Worm (Caenorhabditis elegans): ENCODE results near the gene lmd-3.

Gene lmd-3

DNA sequence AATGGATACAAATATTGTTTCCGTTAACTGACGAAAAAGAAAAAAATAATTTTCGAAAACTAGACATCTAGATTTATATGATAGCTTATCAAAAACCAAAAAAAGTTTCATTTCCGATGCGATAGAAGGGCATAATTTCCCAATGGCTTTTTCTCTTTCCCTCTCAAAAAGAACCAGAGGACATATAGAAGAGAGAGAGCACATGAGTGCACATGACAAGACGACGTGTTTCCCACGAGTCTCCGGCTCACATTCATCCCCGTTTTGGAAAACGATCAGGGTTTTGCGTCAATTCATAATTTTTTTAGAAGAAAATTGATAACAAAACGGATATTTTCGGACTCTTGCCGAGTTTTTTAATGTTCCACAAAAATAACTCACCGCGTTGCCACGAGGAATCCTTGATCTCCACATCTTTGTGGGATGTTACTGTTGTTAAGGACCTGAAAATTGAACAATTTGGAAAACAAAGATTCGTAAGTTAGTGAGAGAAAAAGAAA is at the start of gene lmd-3:
Gene lmd-3 (minus strand): TSS at position 450 of the 500 bp plus-strand sequence.
- no peak for TF ChIP-seq tab-1 (GFP tag; IDR thresholded peaks at IDR 0.05)
- TF ChIP-seq med-1 (GFP tag; optimal IDR thresholded peaks at IDR 0.05; ENCODE audit: insufficient read depth): no peak
- no peak for TF ChIP-seq cog-1 (tag; optimal IDR thresholded peaks at IDR 0.05)
- TF ChIP-seq T22C8.4 (GFP tag; IDR thresholded peaks at IDR 0.05): no peak
- TF ChIP-seq flt-1 (GFP tag; IDR thresholded peaks at IDR 0.05): no peak
- no peak for TF ChIP-seq ztf-29 (GFP tag; IDR thresholded peaks at IDR 0.05)

DNA sequence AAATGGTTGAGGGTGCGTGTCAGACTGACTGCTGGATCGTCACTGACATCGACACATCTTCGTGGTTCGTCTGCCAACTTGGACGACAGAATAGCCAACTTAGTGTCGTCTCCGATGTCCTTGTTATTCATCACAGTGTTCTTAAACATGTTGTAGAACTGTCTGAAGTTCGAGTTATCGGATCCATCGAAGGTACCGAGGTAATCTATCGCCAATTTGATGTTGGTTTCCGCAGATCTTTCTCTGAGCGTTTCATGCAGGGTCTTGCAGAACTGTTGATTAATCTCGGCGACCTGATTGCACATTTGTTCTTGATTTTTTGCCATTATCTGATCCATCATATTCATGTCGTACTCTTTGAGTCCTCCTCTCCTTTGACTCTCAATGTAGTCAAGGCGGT is 36.7 kb upstream of the lmd-3 start:
- TF ChIP-seq ref-1 (GFP tag; conservative IDR thresholded peaks at IDR 0.05) (no peak), T22C8.4 (GFP tag; IDR thresholded peaks at IDR 0.05) (no peak)

DNA sequence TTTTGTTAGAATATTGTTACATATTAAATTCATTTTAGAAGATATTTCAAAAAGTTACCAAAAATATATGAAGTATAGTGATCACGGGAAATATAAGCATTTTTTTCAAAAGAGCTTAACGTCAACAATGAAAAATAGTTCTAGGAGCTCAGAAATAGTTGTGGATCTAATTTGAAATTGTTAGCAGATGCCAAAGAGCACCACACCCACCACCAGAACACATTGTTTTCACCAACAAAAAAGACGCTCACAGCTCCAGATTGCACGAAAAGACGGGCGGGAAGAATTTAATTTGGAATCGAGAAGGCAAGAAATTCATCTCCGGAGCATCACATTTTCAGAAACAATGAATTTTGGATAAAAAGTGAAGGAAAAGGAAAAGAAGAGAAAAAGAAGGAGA is 26.3 kb upstream of the lmd-3 start, which contains the start of gene gplb-1:
Gene gplb-1 (minus strand): TSS at position 337 of the 400 bp plus-strand sequence.
- TF ChIP-seq klf-2 (GFP tag; conservative IDR thresholded peaks at IDR 0.05) (no peak), ref-1 (GFP tag; conservative IDR thresholded peaks at IDR 0.05) (no peak), flt-1 (GFP tag; IDR thresholded peaks at IDR 0.05) (no peak), T22C8.4 (GFP tag; IDR thresholded peaks at IDR 0.05) (no peak), ztf-29 (GFP tag; IDR thresholded peaks at IDR 0.05) (no peak)

DNA sequence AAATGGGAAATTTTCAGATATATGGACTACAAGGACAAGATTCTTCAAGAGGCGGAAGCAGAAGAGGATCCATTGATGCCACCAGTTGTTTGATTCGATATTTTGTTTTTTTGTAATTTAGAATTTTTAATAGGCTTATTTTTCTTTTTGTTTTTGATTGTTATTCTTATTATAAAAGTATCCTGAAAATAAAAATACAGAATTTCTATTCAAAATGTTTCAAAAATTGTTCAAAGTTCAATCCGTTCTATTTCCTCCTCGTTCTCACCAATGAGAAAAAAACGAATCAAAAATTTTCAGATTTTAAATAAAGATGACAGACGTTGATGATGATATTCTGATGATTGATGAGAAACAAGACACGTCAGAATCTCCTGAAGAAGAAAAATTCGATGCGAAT is 24.1 kb upstream of the lmd-3 start, which contains the start of gene phf-30:
Gene phf-30 (plus strand): TSS at position 301 of the 400 bp plus-strand sequence.
- TF ChIP-seq ztf-23 (GFP tag; IDR thresholded peaks at IDR 0.05): no peak
- no peak for TF ChIP-seq ztf-29 (GFP tag; IDR thresholded peaks at IDR 0.05)
- TF ChIP-seq cog-1 (tag; optimal IDR thresholded peaks at IDR 0.05): no peak
- no peak for TF ChIP-seq flt-1 (GFP tag; IDR thresholded peaks at IDR 0.05)
- no peak for TF ChIP-seq T22C8.4 (GFP tag; IDR thresholded peaks at IDR 0.05)
- TF ChIP-seq klf-2 (GFP tag; conservative IDR thresholded peaks at IDR 0.05): no peak
- TF ChIP-seq ref-1 (GFP tag; conservative IDR thresholded peaks at IDR 0.05): no peak
- no peak for TF ChIP-seq tab-1 (GFP tag; IDR thresholded peaks at IDR 0.05)
- TF ChIP-seq med-1 (GFP tag; optimal IDR thresholded peaks at IDR 0.05; ENCODE audit: insufficient read depth): no peak

DNA sequence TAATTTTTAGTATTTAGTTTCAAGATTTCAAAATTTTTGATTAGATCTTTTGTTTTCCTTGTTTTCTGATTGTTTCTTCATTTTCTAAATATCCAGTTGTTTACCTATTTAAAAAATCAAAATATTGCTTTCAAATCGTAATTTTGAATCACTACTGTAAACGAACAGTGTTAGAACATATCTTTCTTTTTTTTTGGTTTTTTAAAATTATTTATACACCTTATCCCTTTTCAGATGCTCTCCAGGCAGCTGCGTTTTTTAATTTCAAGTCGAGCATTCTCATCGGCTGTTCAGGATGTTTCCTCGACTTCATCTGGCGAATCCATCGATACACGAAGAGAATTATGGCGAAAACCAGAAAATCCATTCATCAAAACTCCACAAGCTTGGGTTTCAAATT is 22.4 kb upstream of the lmd-3 start, which contains the start of gene mrpl-4:
Gene mrpl-4 (plus strand): TSS at position 235 of the 400 bp plus-strand sequence.
- TF ChIP-seq T22C8.4 (GFP tag; IDR thresholded peaks at IDR 0.05) (no peak), tab-1 (GFP tag; IDR thresholded peaks at IDR 0.05) (no peak), ztf-23 (GFP tag; IDR thresholded peaks at IDR 0.05) (no peak), cog-1 (tag; optimal IDR thresholded peaks at IDR 0.05) (no peak), ztf-29 (GFP tag; IDR thresholded peaks at IDR 0.05) (no peak), flt-1 (GFP tag; IDR thresholded peaks at IDR 0.05) (no peak)

DNA sequence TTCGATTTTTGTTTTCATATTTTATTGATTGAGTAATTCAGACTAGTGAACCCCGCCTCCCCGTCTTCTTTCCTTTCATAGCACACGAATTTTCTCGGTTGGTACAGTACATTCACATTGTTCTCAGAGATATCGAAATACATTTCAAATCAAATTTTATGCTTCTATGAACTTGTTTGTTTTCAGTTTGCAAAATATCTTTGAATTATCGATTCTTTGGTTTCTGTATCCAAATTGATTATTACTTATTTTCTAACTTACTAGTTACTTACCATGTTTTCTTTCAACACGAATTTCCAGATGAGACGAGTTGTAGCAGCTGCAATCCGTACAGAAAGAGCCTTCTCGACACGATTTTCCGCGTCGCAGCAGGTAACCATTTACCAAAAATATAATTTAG is 20.8 kb upstream of the lmd-3 start, which contains the start of gene mrps-2:
Gene mrps-2 (plus strand): TSS at position 301 of the 400 bp plus-strand sequence.
- TF ChIP-seq flt-1 (GFP tag; IDR thresholded peaks at IDR 0.05) (no peak), ztf-23 (GFP tag; IDR thresholded peaks at IDR 0.05) (no peak), klf-2 (GFP tag; conservative IDR thresholded peaks at IDR 0.05) (no peak), cog-1 (tag; optimal IDR thresholded peaks at IDR 0.05) (no peak), tab-1 (GFP tag; IDR thresholded peaks at IDR 0.05) (no peak), ztf-29 (GFP tag; IDR thresholded peaks at IDR 0.05) (no peak), T22C8.4 (GFP tag; IDR thresholded peaks at IDR 0.05) (no peak), med-1 (GFP tag; optimal IDR thresholded peaks at IDR 0.05; ENCODE audit: insufficient read depth) (no peak), ref-1 (GFP tag; conservative IDR thresholded peaks at IDR 0.05) (no peak)

DNA sequence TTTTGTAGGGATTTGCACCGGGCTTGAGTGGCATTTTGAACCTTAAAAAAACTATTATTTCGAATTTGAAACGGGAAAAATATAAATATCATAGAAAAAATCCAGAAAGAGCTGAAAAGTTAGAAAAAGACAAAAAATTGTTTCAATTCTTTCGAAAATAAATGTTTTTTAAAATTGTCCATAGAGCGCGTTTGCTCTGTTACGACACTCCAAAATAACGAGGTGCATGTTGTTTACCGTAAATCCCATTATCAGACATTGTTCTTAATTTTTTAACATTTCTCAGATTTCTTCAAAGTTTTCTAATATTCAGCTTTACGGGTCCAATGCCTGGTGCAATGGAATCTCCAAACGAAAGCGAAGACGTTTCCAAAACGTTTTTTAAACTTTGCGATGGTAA is 17.5 kb upstream of the lmd-3 start, which contains the start of the genes dnj-22 and natc-1:
Gene dnj-22 (minus strand): TSS at position 47 of the 400 bp plus-strand sequence.
Gene natc-1 (plus strand): TSS at position 286 of the 400 bp plus-strand sequence.
- TF ChIP-seq tab-1 (GFP tag; IDR thresholded peaks at IDR 0.05) (no peak), T22C8.4 (GFP tag; IDR thresholded peaks at IDR 0.05) (no peak), cog-1 (tag; optimal IDR thresholded peaks at IDR 0.05) (peak; percentile 67), ztf-23 (GFP tag; IDR thresholded peaks at IDR 0.05) (no peak)

DNA sequence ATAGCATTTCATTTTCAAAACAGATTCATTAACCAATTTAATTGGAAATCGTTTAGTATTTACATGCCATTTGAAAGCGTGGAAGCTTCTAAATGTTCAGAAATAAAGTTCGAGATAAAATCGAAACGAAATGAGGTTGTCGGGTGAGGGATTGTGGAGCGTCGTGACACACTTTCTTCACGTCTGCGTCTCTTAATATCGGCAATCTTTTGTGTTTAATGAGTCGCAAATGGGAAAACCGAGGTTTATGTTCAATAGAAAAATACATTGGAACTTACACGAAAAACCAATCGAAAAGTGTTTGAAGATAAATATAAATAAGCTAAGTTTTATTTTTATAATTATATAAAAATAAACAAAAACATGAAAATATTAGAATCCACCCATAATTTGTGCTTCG is 16.2 kb upstream of the lmd-3 start:
- no peak for TF ChIP-seq klf-2 (GFP tag; conservative IDR thresholded peaks at IDR 0.05)
- no peak for TF ChIP-seq med-1 (GFP tag; optimal IDR thresholded peaks at IDR 0.05; ENCODE audit: insufficient read depth)
- TF ChIP-seq tab-1 (GFP tag; IDR thresholded peaks at IDR 0.05): no peak
- TF ChIP-seq ztf-29 (GFP tag; IDR thresholded peaks at IDR 0.05): no peak
- no peak for TF ChIP-seq T22C8.4 (GFP tag; IDR thresholded peaks at IDR 0.05)
- TF ChIP-seq cog-1 (tag; optimal IDR thresholded peaks at IDR 0.05): no peak
- no peak for TF ChIP-seq ref-1 (GFP tag; conservative IDR thresholded peaks at IDR 0.05)
- no peak for TF ChIP-seq flt-1 (GFP tag; IDR thresholded peaks at IDR 0.05)

DNA sequence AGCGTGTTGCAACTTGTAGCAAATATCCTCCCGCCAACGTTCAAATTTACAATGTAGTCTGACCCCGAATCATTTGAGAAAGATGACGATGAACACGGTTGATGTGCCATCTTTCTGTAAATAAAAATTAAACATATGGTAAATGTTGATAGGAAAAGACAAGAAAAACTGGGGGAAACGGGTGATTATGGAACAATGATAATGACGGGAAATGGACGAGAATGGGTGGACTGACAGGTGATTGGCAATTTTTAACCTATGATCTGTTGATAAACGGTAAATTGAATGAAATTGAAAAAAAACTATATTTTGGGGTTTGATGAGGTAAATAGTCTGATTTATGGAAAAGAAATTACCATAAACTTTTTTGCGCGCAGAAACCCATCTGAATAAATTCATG is 15.7 kb upstream of the lmd-3 start, which contains the start of gene T23B12.6:
Gene T23B12.6 (minus strand): TSS at position 114 of the 400 bp plus-strand sequence.
- TF ChIP-seq ztf-23 (GFP tag; IDR thresholded peaks at IDR 0.05) (no peak), cog-1 (tag; optimal IDR thresholded peaks at IDR 0.05) (no peak), ztf-29 (GFP tag; IDR thresholded peaks at IDR 0.05) (no peak), T22C8.4 (GFP tag; IDR thresholded peaks at IDR 0.05) (no peak)

DNA sequence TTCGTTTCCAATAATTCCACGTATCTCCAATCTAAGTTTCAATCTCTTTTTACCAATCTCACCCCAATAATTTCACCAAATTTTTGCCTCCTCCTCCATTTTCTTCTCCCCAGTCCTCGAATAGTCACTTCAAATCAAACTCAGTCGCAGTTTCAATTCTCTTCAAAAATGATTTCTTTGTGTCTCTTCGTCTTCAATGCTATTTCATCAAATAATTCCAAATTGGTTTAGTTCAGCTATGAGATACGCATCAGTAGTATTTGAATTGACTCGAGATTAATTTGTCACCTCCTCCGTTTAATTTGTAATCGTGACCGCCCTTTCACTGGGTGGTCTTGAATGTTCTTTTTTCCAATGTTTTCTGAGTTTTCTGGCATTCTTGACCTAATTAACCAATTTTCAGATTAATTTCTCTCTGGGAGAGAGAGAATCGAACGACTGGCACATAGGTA is 10.4 kb upstream of the lmd-3 start, which contains the start of gene T23B12.11:
Gene T23B12.11 (plus strand): TSS at position 402 of the 452 bp plus-strand sequence.
- TF ChIP-seq ztf-29 (GFP tag; IDR thresholded peaks at IDR 0.05) (no peak), ref-1 (GFP tag; conservative IDR thresholded peaks at IDR 0.05) (no peak), T22C8.4 (GFP tag; IDR thresholded peaks at IDR 0.05) (no peak), tab-1 (GFP tag; IDR thresholded peaks at IDR 0.05) (no peak), cog-1 (tag; optimal IDR thresholded peaks at IDR 0.05) (no peak), ztf-23 (GFP tag; IDR thresholded peaks at IDR 0.05) (no peak), med-1 (GFP tag; optimal IDR thresholded peaks at IDR 0.05; ENCODE audit: insufficient read depth) (no peak), flt-1 (GFP tag; IDR thresholded peaks at IDR 0.05) (no peak), klf-2 (GFP tag; conservative IDR thresholded peaks at IDR 0.05) (no peak)
